Worm (Caenorhabditis elegans) whole organism, late embryonic: ENCODE results near the gene M163.22.

ENCODE experiments used
- ceh-14 ChIP-seq: sonication (generic microtip); optimal IDR thresholded peaks from 2 replicates; lab custom pipeline; 2016; ENCODE audit warnings: missing genotype, missing genetic modification characterization, missing compliant biosample characterization
- lim-6 ChIP-seq: sonication (generic microtip); optimal IDR thresholded peaks from 2 replicates; lab custom pipeline; 2016; ENCODE audit warnings: missing genetic modification characterization, missing compliant biosample characterization
- pqm-1 ChIP-seq: sonication (generic microtip); optimal IDR thresholded peaks from 2 replicates; lab custom pipeline; 2016; ENCODE audit warnings: missing genetic modification characterization, missing compliant biosample characterization

- TF ChIP-seq pqm-1 (tag; lab: Kevin White, UChicago) = no peak
- TF ChIP-seq ceh-14 (tag; lab: Kevin White, UChicago) = no peak
- no peak for TF ChIP-seq lim-6
Measured at ce11 chrX:14502116-14502587, 36.5 kb downstream of the M163.22 start.
